Worm (Caenorhabditis elegans): Measurements from ENCODE around the gene C32D5.4.

DNA sequence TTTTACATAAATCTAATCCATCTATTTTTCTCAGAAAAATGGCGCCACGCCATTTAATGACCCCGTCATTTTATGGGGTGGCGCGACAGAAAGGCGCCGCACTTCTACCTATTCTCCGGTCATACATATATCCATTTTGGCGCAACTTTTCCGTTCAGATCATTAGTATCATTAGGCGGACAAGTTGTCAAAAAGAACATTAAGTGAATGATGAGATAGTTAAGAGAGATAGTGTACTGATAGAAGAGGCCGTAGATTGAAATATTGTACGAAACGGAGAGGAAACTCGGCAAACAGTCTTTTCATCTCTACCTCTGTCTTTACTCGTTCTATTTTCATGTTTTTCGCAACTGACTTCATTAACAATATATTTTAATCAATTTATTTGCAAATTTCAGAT, 1.2 kb upstream of the C32D5.4 start, which contains the start of gene sma-6:
- no peak for TF ChIP-seq let-607 (tag; optimal IDR thresholded peaks at IDR 0.05)
- TF ChIP-seq hlh-26 (GFP tag; conservative IDR thresholded peaks at IDR 0.05) = no peak
- no peak for TF ChIP-seq snpc-4 (GFP tag; optimal IDR thresholded peaks at IDR 0.05)
- TF ChIP-seq snpc-4 (tag; optimal IDR thresholded peaks at IDR 0.05) = no peak

All from whole organism, young adult.